Fruit fly (Drosophila melanogaster): ENCODE measurements around the gene LPCAT.

The LPCAT gene

dm6 chrX:9615471-9615870, 35.7 kb upstream of the LPCAT start:
- TF ChIP-seq Hnf4 (GFP tag; optimal IDR thresholded peaks at IDR 0.05) = no peak
- TF ChIP-seq Mio (GFP tag; optimal IDR thresholded peaks at IDR 0.05) = no peak
- no peak for TF ChIP-seq sage (GFP tag; optimal IDR thresholded peaks at IDR 0.05)
- no peak for TF ChIP-seq h (GFP tag; optimal IDR thresholded peaks at IDR 0.05)
- no peak for TF ChIP-seq brk (GFP tag; optimal IDR thresholded peaks at IDR 0.05)
- TF ChIP-seq Hr83 (GFP tag; optimal IDR thresholded peaks at IDR 0.05; ENCODE audit: poor library complexity, severe bottlenecking) = no peak
- no peak for TF ChIP-seq Dfd (GFP tag; optimal IDR thresholded peaks at IDR 0.05)
- no peak for TF ChIP-seq dsf (GFP tag; optimal IDR thresholded peaks at IDR 0.05; ENCODE audit: borderline replicate concordance)
- TF ChIP-seq br (GFP tag; optimal IDR thresholded peaks at IDR 0.05) = no peak
- no peak for TF ChIP-seq Jra (GFP tag; optimal IDR thresholded peaks at IDR 0.05)
- TF ChIP-seq dmrt93B (GFP tag; optimal IDR thresholded peaks at IDR 0.05) = no peak
- TF ChIP-seq pan (optimal IDR thresholded peaks at IDR 0.05) = no peak
- no peak for TF ChIP-seq Vsx2 (GFP tag; optimal IDR thresholded peaks at IDR 0.05; ENCODE audit: partially characterized antibody)
- no peak for TF ChIP-seq woc (GFP tag; optimal IDR thresholded peaks at IDR 0.05)
- peak; percentile 46 for TF ChIP-seq fru (GFP tag; optimal IDR thresholded peaks at IDR 0.05)
- no peak for TF ChIP-seq sv (GFP tag; optimal IDR thresholded peaks at IDR 0.05)
- peak; percentile 24 for TF ChIP-seq psq (GFP tag; optimal IDR thresholded peaks at IDR 0.05)
- TF ChIP-seq CG32264 (GFP tag; optimal IDR thresholded peaks at IDR 0.05) = no peak
- TF ChIP-seq HLH106 (tag; optimal IDR thresholded peaks at IDR 0.05) = peak; percentile 12
- TF ChIP-seq GATAd (GFP tag; optimal IDR thresholded peaks at IDR 0.05) = no peak
- no peak for TF ChIP-seq lola (GFP tag; optimal IDR thresholded peaks at IDR 0.05)
- no peak for TF ChIP-seq OdsH (GFP tag; optimal IDR thresholded peaks at IDR 0.05)
- peak; percentile 23 for TF ChIP-seq ey (GFP tag; optimal IDR thresholded peaks at IDR 0.05)
- TF ChIP-seq usp (GFP tag; optimal IDR thresholded peaks at IDR 0.05) = no peak
- TF ChIP-seq tai (GFP tag; optimal IDR thresholded peaks at IDR 0.05) = no peak
- no peak for TF ChIP-seq Hr78 (GFP tag; optimal IDR thresholded peaks at IDR 0.05)
- no peak for TF ChIP-seq CG9705 (GFP tag; optimal IDR thresholded peaks at IDR 0.05)
- TF ChIP-seq Abd-B (GFP tag; optimal IDR thresholded peaks at IDR 0.05) = no peak
- TF ChIP-seq foxo (GFP tag; optimal IDR thresholded peaks at IDR 0.05) = peak in 1 of 2 experiments; percentile 46
- no peak for TF ChIP-seq N (GFP tag; optimal IDR thresholded peaks at IDR 0.05)
- TF ChIP-seq Dif (GFP tag; optimal IDR thresholded peaks at IDR 0.05; ENCODE audit: partially characterized antibody) = no peak
- peak; percentile 22 for TF ChIP-seq rgr (GFP tag; optimal IDR thresholded peaks at IDR 0.05)
- TF ChIP-seq Rel (GFP tag; optimal IDR thresholded peaks at IDR 0.05) = no peak
- TF ChIP-seq Rel (tag; optimal IDR thresholded peaks at IDR 0.05) = no peak
- no peak for TF ChIP-seq Myc (optimal IDR thresholded peaks at IDR 0.05)
- no peak for TF ChIP-seq dl (GFP tag; optimal IDR thresholded peaks at IDR 0.05; ENCODE audit: insufficient read depth in 1 of 2, partially characterized antibody in 2 of 2)
- no peak for TF ChIP-seq jim (GFP tag; optimal IDR thresholded peaks at IDR 0.05)
- TF ChIP-seq Sp1 (GFP tag; optimal IDR thresholded peaks at IDR 0.05) = peak; percentile 7
- TF ChIP-seq CrebA (GFP tag; optimal IDR thresholded peaks at IDR 0.05; ENCODE audit: borderline replicate concordance) = no peak

DNA sequence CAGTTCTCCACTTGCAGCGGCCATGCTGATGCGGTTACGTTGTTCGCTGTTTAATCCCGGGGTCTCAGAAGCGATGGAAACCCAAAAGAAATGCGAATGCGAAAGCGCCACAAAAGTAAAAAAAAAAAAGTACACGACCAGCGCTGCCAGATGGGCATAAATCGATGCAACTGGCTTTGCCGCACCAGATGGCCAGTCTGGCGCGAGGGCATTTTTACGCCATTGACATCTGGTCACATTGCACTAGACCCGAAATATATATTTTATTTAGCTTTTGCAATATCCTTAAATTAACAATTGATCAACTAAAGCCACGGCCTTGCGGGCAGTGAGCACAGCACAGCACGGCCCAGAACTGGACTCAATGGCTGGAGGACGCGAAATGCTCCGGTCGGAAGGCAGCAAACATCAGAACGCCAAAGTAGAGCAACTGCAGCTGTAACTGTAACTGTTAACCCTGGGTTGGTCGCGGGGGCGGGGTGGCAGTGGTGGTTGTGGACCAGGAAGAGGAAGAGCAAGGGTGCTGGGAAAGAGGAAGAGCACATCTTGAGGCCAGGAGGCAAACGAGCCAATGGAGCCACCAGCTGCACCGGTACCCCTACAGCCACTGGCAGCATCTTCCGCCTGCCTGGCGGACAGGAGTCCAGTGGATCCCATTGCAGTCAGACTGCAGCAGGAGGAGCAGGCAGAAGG, 29.1 kb upstream of the LPCAT start, which contains the start of the genes LysRS and Hecw:
Gene LysRS, minus strand, starts transcription at position 158 of the 693 bp plus-strand sequence.
Gene Hecw, plus strand, starts transcription at position 220 of the 693 bp plus-strand sequence.
- TF ChIP-seq lola (GFP tag; optimal IDR thresholded peaks at IDR 0.05) (no peak), dmrt93B (GFP tag; optimal IDR thresholded peaks at IDR 0.05) (no peak), tai (GFP tag; optimal IDR thresholded peaks at IDR 0.05) (no peak), jim (GFP tag; optimal IDR thresholded peaks at IDR 0.05) (no peak), HLH106 (tag; optimal IDR thresholded peaks at IDR 0.05) (no peak), br (GFP tag; optimal IDR thresholded peaks at IDR 0.05) (no peak), dl (GFP tag; optimal IDR thresholded peaks at IDR 0.05; ENCODE audit: insufficient read depth in 1 of 2, partially characterized antibody in 2 of 2) (no peak), GATAd (GFP tag; optimal IDR thresholded peaks at IDR 0.05) (no peak), ey (GFP tag; optimal IDR thresholded peaks at IDR 0.05) (no peak), sv (GFP tag; optimal IDR thresholded peaks at IDR 0.05) (no peak), Jra (GFP tag; optimal IDR thresholded peaks at IDR 0.05) (no peak), N (GFP tag; optimal IDR thresholded peaks at IDR 0.05) (no peak), Dfd (GFP tag; optimal IDR thresholded peaks at IDR 0.05) (no peak), woc (GFP tag; optimal IDR thresholded peaks at IDR 0.05) (no peak), Abd-B (GFP tag; optimal IDR thresholded peaks at IDR 0.05) (no peak), h (GFP tag; optimal IDR thresholded peaks at IDR 0.05) (no peak), sage (GFP tag; optimal IDR thresholded peaks at IDR 0.05) (no peak), Vsx2 (GFP tag; optimal IDR thresholded peaks at IDR 0.05; ENCODE audit: partially characterized antibody) (no peak), rgr (GFP tag; optimal IDR thresholded peaks at IDR 0.05) (peak; percentile 9), Mio (GFP tag; optimal IDR thresholded peaks at IDR 0.05) (no peak), Rel (GFP tag; optimal IDR thresholded peaks at IDR 0.05) (no peak), Rel (tag; optimal IDR thresholded peaks at IDR 0.05) (peak; percentile 99), brk (GFP tag; optimal IDR thresholded peaks at IDR 0.05) (no peak), CG9705 (GFP tag; optimal IDR thresholded peaks at IDR 0.05) (no peak), OdsH (GFP tag; optimal IDR thresholded peaks at IDR 0.05) (no peak), CG32264 (GFP tag; optimal IDR thresholded peaks at IDR 0.05) (no peak), usp (GFP tag; optimal IDR thresholded peaks at IDR 0.05) (no peak), fru (GFP tag; optimal IDR thresholded peaks at IDR 0.05) (no peak), CrebA (GFP tag; optimal IDR thresholded peaks at IDR 0.05; ENCODE audit: borderline replicate concordance) (no peak), Dif (GFP tag; optimal IDR thresholded peaks at IDR 0.05; ENCODE audit: partially characterized antibody) (no peak), pan (optimal IDR thresholded peaks at IDR 0.05) (no peak), Myc (optimal IDR thresholded peaks at IDR 0.05) (peak; percentile 29), Hr83 (GFP tag; optimal IDR thresholded peaks at IDR 0.05; ENCODE audit: poor library complexity, severe bottlenecking) (no peak), psq (GFP tag; optimal IDR thresholded peaks at IDR 0.05) (peak; percentile 34), Sp1 (GFP tag; optimal IDR thresholded peaks at IDR 0.05) (peak; percentile 10), Hnf4 (GFP tag; optimal IDR thresholded peaks at IDR 0.05) (no peak), Hr78 (GFP tag; optimal IDR thresholded peaks at IDR 0.05) (no peak), dsf (GFP tag; optimal IDR thresholded peaks at IDR 0.05; ENCODE audit: borderline replicate concordance) (no peak), foxo (GFP tag; optimal IDR thresholded peaks at IDR 0.05) (peak in 1 of 2 experiments; percentile 1)
